Worm (Caenorhabditis elegans) whole organism, L1 larva: Measurements from ENCODE around the gene hst-1.

Source experiments
- elt-2 ChIP-seq: sonication (generic microtip); optimal IDR thresholded peaks from 2 replicates; lab custom pipeline; 2016; ENCODE audit warnings: missing genetic modification characterization, mild to moderate bottlenecking, inconsistent platforms, missing compliant biosample characterization, missing genetic modification reagents
- elt-3 ChIP-seq, 6 experiments: fragments of 150-350 bp in 1 of 6; sonication (generic microtip); optimal IDR thresholded peaks; 2 replicates each; lab custom pipeline; 2017 to 2018; ENCODE audit warnings: missing biosample characterization in 6 of 6, missing genetic modification characterization in 6 of 6, inconsistent platforms in 1 of 6
- hlh-17 ChIP-seq: fragments of 200-800 bp; sonication (Bioruptor generic); optimal IDR thresholded peaks from 2 replicates; lab custom pipeline; 2018; ENCODE audit warnings: missing genetic modification characterization, mild to moderate bottlenecking, missing compliant biosample characterization, moderate library complexity, borderline replicate concordance
- jun-1 ChIP-seq: fragments of 150-350 bp; optimal IDR thresholded peaks from 2 replicates; lab custom pipeline; 2014; ENCODE audit warnings: missing biosample characterization, missing genetic modification reagents, missing genetic modification characterization
- lin-13 ChIP-seq: fragments of 150-350 bp; optimal IDR thresholded peaks from 2 replicates; lab custom pipeline; 2014; ENCODE audit warnings: missing biosample characterization, missing genetic modification reagents, missing genetic modification characterization
- lin-14 ChIP-seq: fragments of 200-800 bp; sonication (Bioruptor generic); optimal IDR thresholded peaks from 2 replicates; lab custom pipeline; 2018; ENCODE audit warnings: mild to moderate bottlenecking, missing genetic modification characterization, moderate library complexity, missing compliant biosample characterization
- lin-39 ChIP-seq: fragments of 150-350 bp; optimal IDR thresholded peaks from 2 replicates; lab custom pipeline; 2014; ENCODE audit warnings: missing biosample characterization, missing genetic modification reagents, missing genetic modification characterization
- mdl-1 ChIP-seq, 2 experiments: fragments of 150-350 bp; optimal IDR thresholded peaks; 2 replicates each; lab custom pipeline; 2014 to 2017; ENCODE audit warnings: missing biosample characterization in 2 of 2, missing genetic modification characterization in 2 of 2, inconsistent platforms in 1 of 2
- nhr-19 ChIP-seq: fragments of 200-800 bp; sonication (Bioruptor generic); conservative IDR thresholded peaks from 2 replicates; pipeline ENCODE4 v1.3.6; 2022; ENCODE audit warnings: missing genetic modification characterization, missing compliant biosample characterization
- nhr-76 ChIP-seq: sonication (generic microtip); optimal IDR thresholded peaks from 2 replicates; lab custom pipeline; 2017; ENCODE audit warnings: missing biosample characterization, missing genetic modification characterization
- nhr-77 ChIP-seq: fragments of 150-350 bp; optimal IDR thresholded peaks from 2 replicates; lab custom pipeline; 2014; ENCODE audit warnings: missing biosample characterization, missing genetic modification characterization
- pqm-1 ChIP-seq: sonication (generic microtip); optimal IDR thresholded peaks from 3 replicates; lab custom pipeline; 2017; ENCODE audit warnings: missing biosample characterization, missing genetic modification characterization
- skn-1 ChIP-seq: fragments of 150-350 bp; optimal IDR thresholded peaks from 2 replicates; lab custom pipeline; 2014; ENCODE audit warnings: missing biosample characterization, missing genetic modification characterization

DNA sequence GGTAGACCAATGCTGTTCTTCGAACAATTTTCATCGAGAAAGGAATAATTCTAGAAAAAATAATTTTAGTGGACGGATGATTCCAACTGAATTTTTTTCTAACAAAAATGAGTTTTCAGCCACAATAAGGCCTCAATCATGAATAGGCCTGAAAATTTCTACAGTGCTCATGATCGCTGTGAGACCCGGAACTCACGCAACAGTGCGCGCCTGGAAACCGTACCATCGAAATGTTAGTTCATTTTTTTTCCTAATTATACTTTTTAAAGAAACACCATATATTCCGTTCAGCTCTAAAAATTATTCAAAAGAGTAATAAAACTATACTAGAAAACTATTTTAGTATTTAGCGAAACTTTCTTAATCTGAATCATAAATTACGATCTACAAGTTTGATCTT is 33.6 kb upstream of the hst-1 start:
- no peak for TF ChIP-seq lin-13 (GFP tag; lab: Kevin White, UChicago)
- no peak for TF ChIP-seq nhr-76 (tag; lab: Kevin White, UChicago)
- TF ChIP-seq elt-2 (tag; lab: Kevin White, UChicago), result no peak
- no peak for TF ChIP-seq pqm-1
- no peak for TF ChIP-seq skn-1
- no peak for TF ChIP-seq jun-1 (tag; lab: Kevin White, UChicago)
- no peak for TF ChIP-seq elt-3 (tag; optimal IDR thresholded peaks at IDR 0.05; lab: Kevin White, UChicago)
- TF ChIP-seq nhr-19, result no peak
- TF ChIP-seq mdl-1 (tag; optimal IDR thresholded peaks at IDR 0.05; lab: Kevin White, UChicago), result no peak
- TF ChIP-seq lin-39 (tag; lab: Kevin White, UChicago), result no peak
- no peak for TF ChIP-seq nhr-77 (tag; lab: Kevin White, UChicago)
- no peak for TF ChIP-seq lin-14 (GFP tag; lab: Kevin White, UChicago)
- TF ChIP-seq hlh-17 (GFP tag; lab: Kevin White, UChicago), result no peak
